Fruit fly (Drosophila melanogaster) whole organism, prepupa: ENCODE results near the gene Cyp4ac1.
A peak's percentile ranks its signal among the peaks of the same experiment; 100 is the strongest.

Experiments
- CG10669 ChIP-seq: fragments of 200-800 bp; sonication (Bioruptor generic); optimal IDR thresholded peaks from 3 replicates; lab custom pipeline; 2018; ENCODE audit warnings: missing biosample characterization, mild to moderate bottlenecking, missing genetic modification characterization, moderate library complexity
- CG11294 ChIP-seq: fragments of 200-800 bp; sonication (Bioruptor generic); IDR thresholded peaks from 2 replicates; pipeline ENCODE4 v1.3.6; 2022; ENCODE audit warnings: missing biosample characterization, missing genetic modification characterization
- CG11762 ChIP-seq: fragments of 200-800 bp; sonication (Bioruptor generic); optimal IDR thresholded peaks from 3 replicates; lab custom pipeline; 2016; ENCODE audit warnings: missing biosample characterization, missing genetic modification characterization; ENCODE audit not compliant: insufficient read depth
- CG15336 ChIP-seq: fragments of 200-800 bp; sonication (Bioruptor generic); IDR thresholded peaks from 2 replicates; pipeline ENCODE4 v1.3.6; 2022; ENCODE audit warnings: missing biosample characterization, missing genetic modification characterization
- CG1621 ChIP-seq: fragments of 200-800 bp; sonication (Bioruptor generic); optimal IDR thresholded peaks from 3 replicates; lab custom pipeline; 2018; ENCODE audit warnings: missing biosample characterization, mild to moderate bottlenecking, missing genetic modification characterization
- CG16779 ChIP-seq: fragments of 200-800 bp; sonication (Bioruptor generic); optimal IDR thresholded peaks from 3 replicates; lab custom pipeline; 2017; ENCODE audit warnings: missing biosample characterization, mild to moderate bottlenecking, missing genetic modification characterization
- CG3032 ChIP-seq: fragments of 200-800 bp; optimal IDR thresholded peaks from 2 replicates; lab custom pipeline; 2019; ENCODE audit warnings: missing biosample characterization, mild to moderate bottlenecking, missing genetic modification characterization, moderate library complexity
- CG31627 ChIP-seq: fragments of 200-800 bp; sonication (Bioruptor generic); optimal IDR thresholded peaks from 3 replicates; lab custom pipeline; 2016; ENCODE audit warnings: missing biosample characterization, missing genetic modification characterization
- CG32006 ChIP-seq: fragments of 200-800 bp; sonication (Bioruptor generic); optimal IDR thresholded peaks from 3 replicates; lab custom pipeline; 2017; ENCODE audit warnings: missing biosample characterization, mild to moderate bottlenecking, missing genetic modification characterization
- CG3919 ChIP-seq: fragments of 200-800 bp; sonication (Bioruptor generic); optimal IDR thresholded peaks from 3 replicates; lab custom pipeline; 2016; ENCODE audit warnings: missing biosample characterization, missing genetic modification characterization
- CG4318 ChIP-seq: fragments of 200-800 bp; sonication (Bioruptor generic); optimal IDR thresholded peaks from 3 replicates; lab custom pipeline; 2017; ENCODE audit warnings: missing biosample characterization, mild to moderate bottlenecking, missing genetic modification characterization
- CG6163 ChIP-seq: fragments of 200-800 bp; sonication (Bioruptor generic); IDR thresholded peaks from 3 replicates; pipeline ENCODE4 v1.3.6; 2022; ENCODE audit warnings: missing biosample characterization, missing genetic modification characterization
- CG6276 ChIP-seq: fragments of 200-800 bp; sonication (Bioruptor generic); optimal IDR thresholded peaks from 2 replicates; lab custom pipeline; 2017; ENCODE audit warnings: missing biosample characterization, mild to moderate bottlenecking, missing genetic modification characterization
- CG6808 ChIP-seq: fragments of 200-800 bp; sonication (Bioruptor generic); optimal IDR thresholded peaks from 3 replicates; lab custom pipeline; 2017; ENCODE audit warnings: missing biosample characterization, missing genetic modification characterization, mild to moderate bottlenecking, moderate library complexity, missing genetic modification reagents
- CG6854 ChIP-seq: fragments of 200-800 bp; sonication (Bioruptor generic); optimal IDR thresholded peaks from 2 replicates; lab custom pipeline; 2017; ENCODE audit warnings: missing biosample characterization, mild to moderate bottlenecking, missing genetic modification characterization
- CG7368 ChIP-seq: fragments of 200-800 bp; sonication (Bioruptor generic); optimal IDR thresholded peaks from 3 replicates; lab custom pipeline; 2016; ENCODE audit warnings: missing biosample characterization, missing genetic modification characterization
- CG8119 ChIP-seq: fragments of 200-800 bp; sonication (Bioruptor generic); IDR thresholded peaks from 3 replicates; pipeline ENCODE4 v1.3.6; 2022; ENCODE audit warnings: missing biosample characterization, missing genetic modification characterization
- CG8319 ChIP-seq: fragments of 200-800 bp; sonication (Bioruptor generic); optimal IDR thresholded peaks from 3 replicates; lab custom pipeline; 2016; ENCODE audit warnings: missing biosample characterization, missing genetic modification characterization
- CG8632 ChIP-seq: fragments of 200-800 bp; sonication (Bioruptor generic); optimal IDR thresholded peaks from 3 replicates; lab custom pipeline; 2016; ENCODE audit warnings: missing biosample characterization, missing genetic modification characterization
- CG9139 ChIP-seq: fragments of 200-800 bp; sonication (Bioruptor generic); optimal IDR thresholded peaks from 3 replicates; lab custom pipeline; 2017; ENCODE audit warnings: missing biosample characterization, mild to moderate bottlenecking, missing genetic modification characterization
- Eip75B ChIP-seq: fragments of 200-800 bp; sonication (Bioruptor generic); optimal IDR thresholded peaks from 3 replicates; lab custom pipeline; 2016; ENCODE audit warnings: missing biosample characterization, missing genetic modification characterization
- Eip78C ChIP-seq: fragments of 200-800 bp; sonication (Bioruptor generic); peaks from one replicate; lab custom pipeline; 2016; ENCODE audit warnings: missing biosample characterization, missing genetic modification characterization
- Eip93F ChIP-seq: fragments of 200-800 bp; sonication (Bioruptor generic); optimal IDR thresholded peaks from 2 replicates; lab custom pipeline; 2016; ENCODE audit warnings: missing biosample characterization, mild to moderate bottlenecking, missing genetic modification characterization
- Ets96B ChIP-seq: fragments of 200-800 bp; optimal IDR thresholded peaks from 2 replicates; lab custom pipeline; 2019; ENCODE audit warnings: missing biosample characterization, mild to moderate bottlenecking, missing genetic modification characterization, moderate library complexity
- Gug ChIP-seq: fragments of 200-800 bp; sonication (Bioruptor generic); IDR thresholded peaks from 2 replicates; pipeline ENCODE4 v1.3.6; 2022; ENCODE audit warnings: missing biosample characterization, missing genetic modification characterization
- Hr38 ChIP-seq: sonication (Bioruptor generic); optimal IDR thresholded peaks from 2 replicates; lab custom pipeline; 2016; ENCODE audit warnings: missing biosample characterization, missing genetic modification characterization
- Hr39 ChIP-seq: fragments of 200-800 bp; sonication (Bioruptor generic); optimal IDR thresholded peaks from 2 replicates; lab custom pipeline; 2016; ENCODE audit warnings: missing biosample characterization, missing genetic modification characterization
- Hr4 ChIP-seq: fragments of 200-800 bp; sonication (Bioruptor generic); optimal IDR thresholded peaks from 3 replicates; lab custom pipeline; 2016; ENCODE audit warnings: missing biosample characterization, missing genetic modification characterization
- Lpt ChIP-seq: fragments of 200-800 bp; sonication (Bioruptor generic); optimal IDR thresholded peaks from 3 replicates; lab custom pipeline; 2016; ENCODE audit warnings: missing biosample characterization, missing genetic modification characterization
- Met ChIP-seq: fragments of 200-800 bp; sonication (Bioruptor generic); optimal IDR thresholded peaks from 3 replicates; lab custom pipeline; 2016; ENCODE audit warnings: missing biosample characterization, missing genetic modification characterization
- OdsH ChIP-seq: fragments of 200-800 bp; sonication (Bioruptor generic); optimal IDR thresholded peaks from 3 replicates; lab custom pipeline; 2016; ENCODE audit warnings: missing biosample characterization, missing genetic modification characterization
- Sox102F ChIP-seq: fragments of 200-800 bp; sonication (Bioruptor generic); optimal IDR thresholded peaks from 2 replicates; lab custom pipeline; 2016; ENCODE audit warnings: missing biosample characterization, mild to moderate bottlenecking, missing genetic modification characterization
- Sox14 ChIP-seq: fragments of 200-800 bp; sonication (Bioruptor generic); optimal IDR thresholded peaks from 3 replicates; lab custom pipeline; 2016; ENCODE audit warnings: missing biosample characterization, missing genetic modification characterization
- Sox15 ChIP-seq: fragments of 200-800 bp; sonication (Bioruptor generic); optimal IDR thresholded peaks from 3 replicates; lab custom pipeline; 2016; ENCODE audit warnings: missing biosample characterization, missing genetic modification characterization
- achi ChIP-seq: fragments of 200-800 bp; sonication (Bioruptor generic); optimal IDR thresholded peaks from 3 replicates; lab custom pipeline; 2016; ENCODE audit warnings: missing biosample characterization, missing genetic modification characterization
- acj6 ChIP-seq: fragments of 200-800 bp; sonication (Bioruptor generic); optimal IDR thresholded peaks from 3 replicates; lab custom pipeline; 2016; ENCODE audit warnings: missing biosample characterization, missing genetic modification characterization
- cyc ChIP-seq: fragments of 200-800 bp; sonication (Bioruptor generic); optimal IDR thresholded peaks from 3 replicates; lab custom pipeline; 2016; ENCODE audit warnings: missing biosample characterization, missing genetic modification characterization
- dsx ChIP-seq: fragments of 200-800 bp; optimal IDR thresholded peaks from 3 replicates; lab custom pipeline; 2019; ENCODE audit warnings: missing biosample characterization, mild to moderate bottlenecking, missing genetic modification characterization, moderate library complexity; ENCODE audit not compliant: poor library complexity, severe bottlenecking
- eg ChIP-seq: fragments of 200-800 bp; sonication (Bioruptor generic); IDR thresholded peaks from 3 replicates; pipeline ENCODE4 v1.3.6; 2022; ENCODE audit warnings: missing biosample characterization, missing genetic modification characterization
- esn ChIP-seq: fragments of 200-800 bp; sonication (Bioruptor generic); optimal IDR thresholded peaks from 2 replicates; lab custom pipeline; 2016; ENCODE audit warnings: missing biosample characterization, mild to moderate bottlenecking, missing genetic modification characterization, moderate library complexity
- fd59A ChIP-seq: fragments of 200-800 bp; sonication (Bioruptor generic); optimal IDR thresholded peaks from 2 replicates; lab custom pipeline; 2017; ENCODE audit warnings: missing biosample characterization, mild to moderate bottlenecking, missing genetic modification characterization, missing genetic modification reagents
- fd85E ChIP-seq: fragments of 200-800 bp; sonication (Bioruptor generic); optimal IDR thresholded peaks from 3 replicates; lab custom pipeline; 2016; ENCODE audit warnings: missing biosample characterization, missing genetic modification characterization
- lz ChIP-seq: fragments of 200-800 bp; sonication (Bioruptor generic); optimal IDR thresholded peaks from 3 replicates; lab custom pipeline; 2016; ENCODE audit warnings: missing biosample characterization, missing genetic modification characterization
- net ChIP-seq: fragments of 200-800 bp; sonication (Bioruptor generic); optimal IDR thresholded peaks from 3 replicates; lab custom pipeline; 2016; ENCODE audit warnings: missing biosample characterization, missing genetic modification characterization
- pdm3 ChIP-seq: fragments of 200-800 bp; sonication (Bioruptor generic); optimal IDR thresholded peaks from 3 replicates; lab custom pipeline; 2016; ENCODE audit warnings: missing biosample characterization, missing genetic modification characterization
- ss ChIP-seq, 2 experiments: fragments of 200-800 bp; sonication (Bioruptor generic); optimal IDR thresholded peaks; 2 replicates in 1 of 2; 3 replicates in 1 of 2; lab custom pipeline; 2017 to 2018; ENCODE audit warnings: mild to moderate bottlenecking in 2 of 2, missing biosample characterization in 2 of 2, missing genetic modification characterization in 2 of 2, moderate library complexity in 1 of 2
- svp ChIP-seq: fragments of 200-800 bp; sonication (Bioruptor generic); peaks from one replicate; lab custom pipeline; 2016; ENCODE audit warnings: missing biosample characterization, missing genetic modification characterization
- topi ChIP-seq: fragments of 200-800 bp; sonication (Bioruptor generic); optimal IDR thresholded peaks from 3 replicates; lab custom pipeline; 2016; ENCODE audit warnings: missing biosample characterization, missing genetic modification characterization
- vri ChIP-seq: fragments of 200-800 bp; sonication (Bioruptor generic); optimal IDR thresholded peaks from 3 replicates; lab custom pipeline; 2016; ENCODE audit warnings: missing biosample characterization, mild to moderate bottlenecking, missing genetic modification characterization

Gene Cyp4ac1

dm6 chr2L:5240520-5240919 lies 23.3 kb upstream of the Cyp4ac1 start:
- TF ChIP-seq Gug (GFP tag; lab: Robert Waterston, UW) (no peak), OdsH (GFP tag; lab: Kevin White, UChicago) (no peak), Hr4 (no peak), Met (GFP tag; lab: Kevin White, UChicago) (no peak), Lpt (GFP tag; lab: Kevin White, UChicago) (no peak)

- TF ChIP-seq CG7368 = no peak
- peak; percentile 51 for TF ChIP-seq Eip78C
- TF ChIP-seq lz (GFP tag; lab: Kevin White, UChicago) = no peak
- TF ChIP-seq CG16779 = no peak
- TF ChIP-seq Sox15 (GFP tag; lab: Kevin White, UChicago) = no peak
- TF ChIP-seq Eip75B (GFP tag; lab: Kevin White, UChicago) = no peak
- TF ChIP-seq topi = no peak
- peak; percentile 54 for TF ChIP-seq CG6276 (GFP tag; lab: Kevin White, UChicago)
- TF ChIP-seq CG10669 (GFP tag; lab: Kevin White, UChicago) = no peak
- TF ChIP-seq CG3032 (tag; lab: Kevin White, UChicago) = no peak
- TF ChIP-seq Hr4 = peak; percentile 61
- TF ChIP-seq Met (GFP tag; lab: Kevin White, UChicago) = peak; percentile 21
- TF ChIP-seq CG9139 (GFP tag; lab: Kevin White, UChicago) = no peak
- peak; percentile 34; the same call in 1 of the 3 replicates for TF ChIP-seq CG8119
- TF ChIP-seq CG11762 (GFP tag; lab: Kevin White, UChicago) = no peak
- TF ChIP-seq ss (GFP tag; optimal IDR thresholded peaks at IDR 0.05; lab: Kevin White, UChicago) = no peak
- TF ChIP-seq Gug (GFP tag; lab: Robert Waterston, UW) = no peak
- TF ChIP-seq esn = no peak
- TF ChIP-seq achi = no peak
- no peak for TF ChIP-seq net (GFP tag; lab: Kevin White, UChicago)
- TF ChIP-seq vri (GFP tag; lab: Kevin White, UChicago) = peak; percentile 91
- TF ChIP-seq CG31627 (GFP tag; lab: Kevin White, UChicago) = no peak
- no peak for TF ChIP-seq CG1621 (tag; lab: Kevin White, UChicago)
- peak; percentile 51 for TF ChIP-seq CG15336 (GFP tag; lab: Robert Waterston, UW)
- no peak for TF ChIP-seq CG6808
- TF ChIP-seq CG3919 (GFP tag; lab: Kevin White, UChicago) = no peak
- TF ChIP-seq dsx (GFP tag; lab: Kevin White, UChicago) = no peak
- no peak for TF ChIP-seq Ets96B (tag; lab: Kevin White, UChicago)
- no peak for TF ChIP-seq fd59A (GFP tag; lab: Kevin White, UChicago)
- no peak for TF ChIP-seq Hr38
- TF ChIP-seq fd85E (GFP tag; lab: Kevin White, UChicago) = no peak
- TF ChIP-seq Sox102F (GFP tag; lab: Kevin White, UChicago) = no peak
- TF ChIP-seq CG6163 (GFP tag; lab: Robert Waterston, UW) = no peak
- no peak for TF ChIP-seq Eip93F (GFP tag; lab: Kevin White, UChicago)
- peak; percentile 50 for TF ChIP-seq svp
- peak; percentile 9 for TF ChIP-seq Sox14 (GFP tag; lab: Kevin White, UChicago)
- TF ChIP-seq pdm3 (GFP tag; lab: Kevin White, UChicago) = peak; percentile 12
- TF ChIP-seq eg (GFP tag; lab: Robert Waterston, UW) = peak; percentile 58; the same call in 2 of the 3 replicates
- no peak for TF ChIP-seq CG11294 (GFP tag; lab: Robert Waterston, UW)
- TF ChIP-seq CG32006 (GFP tag; lab: Kevin White, UChicago) = peak; percentile 57
- peak; percentile 5 for TF ChIP-seq OdsH (GFP tag; lab: Kevin White, UChicago)
- no peak for TF ChIP-seq cyc (GFP tag; lab: Kevin White, UChicago)
- TF ChIP-seq CG8319 = no peak
- no peak for TF ChIP-seq acj6 (GFP tag; lab: Kevin White, UChicago)
- TF ChIP-seq CG4318 (GFP tag; lab: Kevin White, UChicago) = peak; percentile 8
- TF ChIP-seq CG6854 (GFP tag; lab: Kevin White, UChicago) = no peak
- TF ChIP-seq CG8632 (GFP tag; lab: Kevin White, UChicago) = no peak
- TF ChIP-seq Hr39 (GFP tag; lab: Kevin White, UChicago) = no peak
Measured at dm6 chr2L:5242194-5242914, 21.4 kb upstream of the Cyp4ac1 start.
